Worm (Caenorhabditis elegans) whole organism, L1 larva: ENCODE data around the gene sec-31.

Experiments used
- ceh-82 ChIP-seq, 3 experiments: fragments of 150-350 bp in 1 of 3; sonication (generic microtip) in 2 of 3; optimal IDR thresholded peaks; 2 replicates each; lab custom pipeline; 2014 to 2017; ENCODE audit warnings: missing biosample characterization in 3 of 3, missing genetic modification characterization in 3 of 3
- efl-1 ChIP-seq, 4 experiments: fragments of 150-350 bp; optimal IDR thresholded peaks in 3 of 4; peaks in 1 of 4; 1 replicate in 1 of 4; 2 replicates in 3 of 4; lab custom pipeline; 2014; ENCODE audit warnings: missing biosample characterization in 2 of 4, missing genetic modification characterization in 2 of 4, missing genetic modification reagents in 2 of 4
- lin-35 ChIP-seq, 2 experiments: fragments of 150-350 bp; optimal IDR thresholded peaks; 2 replicates each; lab custom pipeline; 2014; ENCODE audit warnings: missing biosample characterization in 2 of 2, missing genetic modification characterization in 2 of 2, missing genetic modification reagents in 2 of 2
- lsy-2 ChIP-seq, 2 experiments: fragments of 150-350 bp; optimal IDR thresholded peaks; 2 replicates each; lab custom pipeline; 2014; ENCODE audit warnings: missing biosample characterization in 2 of 2, missing genetic modification characterization in 2 of 2
- mab-9 ChIP-seq: fragments of 200-800 bp; sonication (Bioruptor generic); IDR thresholded peaks from 2 replicates; pipeline ENCODE4 v1.3.6; 2022; ENCODE audit warnings: missing genetic modification reagents, missing genetic modification characterization, missing compliant biosample characterization
- mef-2 ChIP-seq: fragments of 150-350 bp; optimal IDR thresholded peaks from 2 replicates; lab custom pipeline; 2014; ENCODE audit warnings: missing biosample characterization, missing genetic modification characterization
- mep-1 ChIP-seq: fragments of 150-350 bp; optimal IDR thresholded peaks from 2 replicates; lab custom pipeline; 2014; ENCODE audit warnings: missing biosample characterization, missing genetic modification characterization
- swsn-7 ChIP-seq: sonication (generic microtip); optimal IDR thresholded peaks from 2 replicates; lab custom pipeline; 2016; ENCODE audit warnings: missing genetic modification characterization, missing compliant biosample characterization
- tlp-1 ChIP-seq: fragments of 150-350 bp; optimal IDR thresholded peaks from 2 replicates; lab custom pipeline; 2014; ENCODE audit warnings: missing biosample characterization, missing genetic modification characterization
- unc-62 ChIP-seq: fragments of 150-350 bp; optimal IDR thresholded peaks from 2 replicates; lab custom pipeline; 2014; ENCODE audit warnings: missing biosample characterization, missing genetic modification reagents, missing genetic modification characterization
- ztf-11 ChIP-seq, 2 experiments: sonication (generic microtip); optimal IDR thresholded peaks; 2 replicates each; lab custom pipeline; 2016 to 2017; ENCODE audit warnings: missing genetic modification characterization in 2 of 2, missing biosample characterization in 1 of 2, missing compliant biosample characterization in 1 of 2

DNA sequence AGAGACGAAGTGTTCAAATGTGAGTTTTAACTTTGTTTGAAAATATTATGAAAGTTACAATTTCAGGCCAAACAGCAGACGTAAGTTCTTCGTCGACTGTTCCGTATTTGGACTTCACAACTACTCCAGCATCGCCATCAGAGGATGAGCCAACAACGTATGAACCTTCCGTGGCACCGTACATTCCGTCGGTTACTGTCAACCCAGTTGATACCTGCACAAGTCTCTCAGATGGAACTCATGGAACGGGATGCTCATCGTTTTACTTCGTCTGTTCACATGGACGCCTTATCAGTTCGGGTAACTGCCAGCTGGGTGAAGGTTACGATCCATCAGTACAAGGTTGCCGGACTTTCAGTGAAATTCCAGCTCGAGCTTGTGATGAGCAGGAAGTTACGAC is 4.1 kb upstream of the sec-31 start:
- TF ChIP-seq efl-1 (optimal IDR thresholded peaks at IDR 0.05; lab: Kevin White, UChicago), result no peak
- no peak for TF ChIP-seq efl-1 (GFP tag; optimal IDR thresholded peaks at IDR 0.05 in 1 of 2; lab: Kevin White, UChicago)
- TF ChIP-seq mef-2 (tag; lab: Kevin White, UChicago), result no peak
- no peak for TF ChIP-seq lin-35 (GFP tag; optimal IDR thresholded peaks at IDR 0.05; lab: Kevin White, UChicago)
- TF ChIP-seq ceh-82 (tag; optimal IDR thresholded peaks at IDR 0.05; lab: Kevin White, UChicago), result no peak
- TF ChIP-seq swsn-7, result no peak
- no peak for TF ChIP-seq mab-9 (GFP tag; lab: Robert Waterston, UW)
- no peak for TF ChIP-seq lsy-2 (tag; optimal IDR thresholded peaks at IDR 0.05; lab: Kevin White, UChicago)
- no peak for TF ChIP-seq mep-1 (tag; lab: Kevin White, UChicago)
- no peak for TF ChIP-seq unc-62 (GFP tag; lab: Kevin White, UChicago)
- no peak for TF ChIP-seq tlp-1
- no peak for TF ChIP-seq ztf-11 (tag; optimal IDR thresholded peaks at IDR 0.05; lab: Kevin White, UChicago)
